Worm (Caenorhabditis elegans): ENCODE measurements around the gene glb-30.

- TF ChIP-seq nhr-25 (tag; optimal IDR thresholded peaks at IDR 0.05) (no peak), pha-4 (tag; optimal IDR thresholded peaks at IDR 0.05) (peak; percentile 23), fkh-10 (GFP tag; optimal IDR thresholded peaks at IDR 0.05) (no peak), unc-62 (GFP tag; optimal IDR thresholded peaks at IDR 0.05) (no peak), ama-1 (optimal IDR thresholded peaks at IDR 0.05) (no peak), elt-2 (tag; optimal IDR thresholded peaks at IDR 0.05) (peak; percentile 65), ZK546.5 (tag; optimal IDR thresholded peaks at IDR 0.05) (no peak), nhr-23 (tag; optimal IDR thresholded peaks at IDR 0.05) (no peak), ztf-11 (tag; optimal IDR thresholded peaks at IDR 0.05) (no peak), egl-27 (tag; optimal IDR thresholded peaks at IDR 0.05) (no peak), unc-39 (tag; optimal IDR thresholded peaks at IDR 0.05) (no peak)
These were observed 7.4 kb downstream of the glb-30 start for ce11 chrIII:1661031-1661430.

Measured in whole organism, L3 larva.